Worm (Caenorhabditis elegans) whole organism, L1 larva: ENCODE measurements around the gene pxd-1.

Source experiments
- blmp-1 ChIP-seq: fragments of 150-350 bp; optimal IDR thresholded peaks from 2 replicates; lab custom pipeline; 2014; ENCODE audit warnings: missing biosample characterization, missing genetic modification characterization
- ceh-88 ChIP-seq: fragments of 200-800 bp; sonication (Bioruptor generic); IDR thresholded peaks from 2 replicates; pipeline ENCODE4 v1.3.6; 2022; ENCODE audit warnings: missing genetic modification characterization, missing compliant biosample characterization
- efl-3 ChIP-seq: fragments of 200-800 bp; sonication (Bioruptor generic); optimal IDR thresholded peaks from 2 replicates; lab custom pipeline; 2018; ENCODE audit warnings: mild to moderate bottlenecking, missing genetic modification characterization, missing compliant biosample characterization
- fos-1 ChIP-seq: fragments of 150-350 bp; optimal IDR thresholded peaks from 2 replicates; lab custom pipeline; 2014; ENCODE audit warnings: missing biosample characterization, missing genetic modification characterization
- mdl-1 ChIP-seq, 2 experiments: fragments of 150-350 bp; optimal IDR thresholded peaks; 2 replicates each; lab custom pipeline; 2014 to 2017; ENCODE audit warnings: missing biosample characterization in 2 of 2, missing genetic modification characterization in 2 of 2, inconsistent platforms in 1 of 2
- nhr-12 ChIP-seq: sonication (generic microtip); optimal IDR thresholded peaks from 2 replicates; lab custom pipeline; 2017; ENCODE audit warnings: missing biosample characterization, missing genetic modification characterization
- nhr-237 ChIP-seq: fragments of 150-350 bp; optimal IDR thresholded peaks from 2 replicates; lab custom pipeline; 2014; ENCODE audit warnings: missing biosample characterization, missing genetic modification characterization
- nhr-28 ChIP-seq: fragments of 150-350 bp; optimal IDR thresholded peaks from 2 replicates; lab custom pipeline; 2014; ENCODE audit warnings: missing biosample characterization, missing genetic modification characterization
- nhr-71 ChIP-seq: sonication (generic microtip); optimal IDR thresholded peaks from 2 replicates; lab custom pipeline; 2016; ENCODE audit warnings: mild to moderate bottlenecking, missing genetic modification characterization, moderate library complexity, missing compliant biosample characterization
- nhr-76 ChIP-seq: sonication (generic microtip); optimal IDR thresholded peaks from 2 replicates; lab custom pipeline; 2017; ENCODE audit warnings: missing biosample characterization, missing genetic modification characterization
- snpc-4 ChIP-seq: fragments of 150-350 bp; optimal IDR thresholded peaks from 2 replicates; lab custom pipeline; 2014; ENCODE audit warnings: missing biosample characterization, missing genetic modification characterization
- tlp-1 ChIP-seq: fragments of 150-350 bp; optimal IDR thresholded peaks from 2 replicates; lab custom pipeline; 2014; ENCODE audit warnings: missing biosample characterization, missing genetic modification characterization
- unc-62 ChIP-seq: fragments of 150-350 bp; optimal IDR thresholded peaks from 2 replicates; lab custom pipeline; 2014; ENCODE audit warnings: missing biosample characterization, missing genetic modification reagents, missing genetic modification characterization
- ztf-4 ChIP-seq: fragments of 150-350 bp; optimal IDR thresholded peaks from 2 replicates; lab custom pipeline; 2014; ENCODE audit warnings: missing biosample characterization, missing genetic modification characterization

DNA sequence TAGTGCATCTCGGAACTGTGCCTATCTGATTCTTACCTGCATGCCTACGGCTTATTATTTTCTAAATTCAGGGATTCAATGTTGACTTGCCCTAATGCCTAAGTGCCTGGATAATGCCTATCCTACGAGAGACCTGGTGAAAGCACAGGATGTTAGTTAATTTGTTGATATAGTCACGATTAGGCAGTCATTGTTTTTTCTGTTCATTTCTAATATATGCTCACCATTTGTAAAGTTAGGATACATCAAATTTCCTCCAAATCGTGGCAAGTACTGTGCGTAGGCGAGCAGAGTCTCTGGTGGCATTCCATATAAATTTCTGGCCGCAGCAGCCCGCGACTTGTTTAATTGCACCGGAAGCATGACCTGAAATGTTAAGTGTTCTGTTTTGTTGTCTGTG, 39.8 kb upstream of the pxd-1 start:
- TF ChIP-seq nhr-76 (no peak), nhr-237 (no peak), fos-1 (tag; lab: Kevin White, UChicago) (no peak), nhr-71 (tag; lab: Kevin White, UChicago) (no peak), tlp-1 (no peak), nhr-12 (no peak), unc-62 (GFP tag; lab: Kevin White, UChicago) (no peak), nhr-28 (tag; lab: Kevin White, UChicago) (no peak), efl-3 (GFP tag; lab: Kevin White, UChicago) (no peak), ztf-4 (tag; lab: Kevin White, UChicago) (no peak), blmp-1 (tag; lab: Kevin White, UChicago) (no peak), mdl-1 (tag; optimal IDR thresholded peaks at IDR 0.05; lab: Kevin White, UChicago) (no peak), ceh-88 (GFP tag; lab: Robert Waterston, UW) (no peak), snpc-4 (tag; lab: Kevin White, UChicago) (no peak)
